Fruit fly (Drosophila melanogaster): ENCODE results near the gene CG5112.

Gene CG5112

DNA sequence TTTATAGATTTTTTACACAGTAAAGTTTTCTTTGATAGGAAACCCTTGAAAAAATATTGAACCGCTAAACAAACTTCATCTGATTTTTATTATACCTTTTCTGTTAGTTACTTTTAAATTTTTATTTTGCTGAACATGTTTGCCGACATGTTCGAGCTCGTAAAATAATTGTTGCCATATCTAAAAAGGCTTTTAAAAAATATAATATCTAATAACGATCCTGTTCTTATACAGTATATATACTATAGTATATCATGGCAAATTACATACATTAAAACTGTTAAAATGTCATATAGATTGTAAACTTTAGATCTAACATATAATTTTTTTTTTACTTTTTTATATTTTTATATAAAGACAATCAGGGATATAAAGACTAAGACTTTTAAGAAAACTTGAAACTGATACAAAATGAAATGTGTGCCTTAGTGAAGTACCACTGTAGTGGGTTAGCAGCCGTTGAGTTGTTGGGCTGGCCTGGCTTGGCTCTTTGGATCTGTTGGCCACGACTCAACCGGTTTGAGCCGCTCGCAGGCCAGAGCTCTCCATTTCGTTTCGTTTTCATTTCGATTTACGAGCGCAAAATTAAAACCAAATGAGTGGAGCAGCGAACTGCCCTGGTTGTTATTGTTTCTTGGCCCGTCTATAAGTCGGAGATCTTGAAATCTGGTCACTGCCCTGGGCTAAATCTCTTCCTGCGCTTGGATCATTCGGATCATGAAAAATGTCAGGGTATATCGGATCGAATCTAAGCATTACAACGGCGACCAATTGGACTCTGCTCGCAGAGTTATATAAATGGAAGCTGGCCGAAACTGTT is 41.4 kb downstream of the CG5112 start (continued):
- TF ChIP-seq CG2120 (GFP tag; optimal IDR thresholded peaks at IDR 0.05) = no peak
- no peak for TF ChIP-seq cato (GFP tag; optimal IDR thresholded peaks at IDR 0.05; ENCODE audit: borderline replicate concordance)
- no peak for TF ChIP-seq hkb (optimal IDR thresholded peaks at IDR 0.05)
- TF ChIP-seq hkb (GFP tag; IDR thresholded peaks at IDR 0.05) = no peak
- 0 out of 3 replicates have a peak, but pooled peaks have one; percentile 5 for TF ChIP-seq ci (GFP tag; IDR thresholded peaks at IDR 0.05)
- no peak for TF ChIP-seq ro (GFP tag; IDR thresholded peaks at IDR 0.05)
- no peak for TF ChIP-seq CG15479 (GFP tag; optimal IDR thresholded peaks at IDR 0.05)
- TF ChIP-seq nmo (GFP tag; optimal IDR thresholded peaks at IDR 0.05) = peak; percentile 30
- TF ChIP-seq CG13624 (GFP tag; optimal IDR thresholded peaks at IDR 0.05) = no peak
- no peak for TF ChIP-seq odd (GFP tag; optimal IDR thresholded peaks at IDR 0.05)
- no peak for TF ChIP-seq tll (GFP tag; optimal IDR thresholded peaks at IDR 0.05)
- no peak for TF ChIP-seq CG13775 (GFP tag; optimal IDR thresholded peaks at IDR 0.05)
- TF ChIP-seq CG6765 (GFP tag; optimal IDR thresholded peaks at IDR 0.05) = no peak
- TF ChIP-seq Pdp1 (GFP tag; optimal IDR thresholded peaks at IDR 0.05) = peak in 1 of 2 experiments; percentile 5
- TF ChIP-seq CG17568 (GFP tag; optimal IDR thresholded peaks at IDR 0.05) = no peak
- no peak for TF ChIP-seq dan (GFP tag; IDR thresholded peaks at IDR 0.05)
- TF ChIP-seq Adf1 (GFP tag; IDR thresholded peaks at IDR 0.05) = no peak
- TF ChIP-seq nom (GFP tag; optimal IDR thresholded peaks at IDR 0.05) = no peak
- TF ChIP-seq sens-2 (GFP tag; IDR thresholded peaks at IDR 0.05) = no peak
- no peak for TF ChIP-seq Jarid2 (GFP tag; optimal IDR thresholded peaks at IDR 0.05)
- TF ChIP-seq Chrac-16 (GFP tag; optimal IDR thresholded peaks at IDR 0.05) = no peak
- TF ChIP-seq kni (GFP tag; optimal IDR thresholded peaks at IDR 0.05) = no peak
- no peak for TF ChIP-seq CG4820 (GFP tag; optimal IDR thresholded peaks at IDR 0.05)
- TF ChIP-seq CG2116 (GFP tag; optimal IDR thresholded peaks at IDR 0.05) = no peak
- no peak for TF ChIP-seq CG12942 (GFP tag; optimal IDR thresholded peaks at IDR 0.05)
- TF ChIP-seq dimm (GFP tag; IDR thresholded peaks at IDR 0.05) = no peak
- TF ChIP-seq CG12769 (tag; optimal IDR thresholded peaks at IDR 0.05) = peak; percentile 41
- no peak for TF ChIP-seq Vsx1 (GFP tag; optimal IDR thresholded peaks at IDR 0.05)
- TF ChIP-seq CG30431 (GFP tag; optimal IDR thresholded peaks at IDR 0.05) = no peak
- no peak for TF ChIP-seq org-1 (GFP tag; optimal IDR thresholded peaks at IDR 0.05)
- TF ChIP-seq run (tag; optimal IDR thresholded peaks at IDR 0.05) = no peak
- TF ChIP-seq CG30403 (GFP tag; optimal IDR thresholded peaks at IDR 0.05) = peak; percentile 20
- no peak for TF ChIP-seq Scr (GFP tag; IDR thresholded peaks at IDR 0.05; ENCODE audit: partially characterized antibody)
- TF ChIP-seq HmgD (GFP tag; optimal IDR thresholded peaks at IDR 0.05) = no peak
- no peak for TF ChIP-seq CG17612 (GFP tag; IDR thresholded peaks at IDR 0.05)
- no peak for TF ChIP-seq CG6254 (GFP tag; optimal IDR thresholded peaks at IDR 0.05)
- no peak for TF ChIP-seq pzg (GFP tag; optimal IDR thresholded peaks at IDR 0.05)
- TF ChIP-seq dati (GFP tag; IDR thresholded peaks at IDR 0.05) = no peak
- no peak for TF ChIP-seq slou (GFP tag; optimal IDR thresholded peaks at IDR 0.05)
- no peak for TF ChIP-seq slp2 (GFP tag; optimal IDR thresholded peaks at IDR 0.05)
- TF ChIP-seq CG7357 (GFP tag; IDR thresholded peaks at IDR 0.05) = no peak
- TF ChIP-seq caup (GFP tag; optimal IDR thresholded peaks at IDR 0.05; ENCODE audit: severe bottlenecking) = no peak
- no peak for TF ChIP-seq CG17802 (tag; optimal IDR thresholded peaks at IDR 0.05)
- no peak for TF ChIP-seq HLH54F (GFP tag; optimal IDR thresholded peaks at IDR 0.05)
- TF ChIP-seq CG11398 (GFP tag; optimal IDR thresholded peaks at IDR 0.05) = no peak
- TF ChIP-seq CG13424 (tag; optimal IDR thresholded peaks at IDR 0.05) = peak; percentile 33
- no peak for TF ChIP-seq CG6683 (GFP tag; optimal IDR thresholded peaks at IDR 0.05)
- TF ChIP-seq CG7556 (GFP tag; optimal IDR thresholded peaks at IDR 0.05) = peak; percentile 11
- no peak for TF ChIP-seq CG3847 (GFP tag; IDR thresholded peaks at IDR 0.05)
